Worm (Caenorhabditis elegans) whole organism, L1 larva: ENCODE data around the gene sea-2.
A peak's percentile ranks its signal among the peaks of the same experiment; 100 is the strongest.

ENCODE experiments used
- C16A3.4 ChIP-seq: fragments of 150-350 bp; optimal IDR thresholded peaks from 2 replicates; lab custom pipeline; 2014; ENCODE audit warnings: missing biosample characterization, missing genetic modification characterization
- ceh-8 ChIP-seq: fragments of 200-800 bp; sonication (Bioruptor generic); optimal IDR thresholded peaks from 2 replicates; lab custom pipeline; 2018; ENCODE audit warnings: mild to moderate bottlenecking, missing genetic modification characterization, moderate library complexity, missing compliant biosample characterization
- ceh-88 ChIP-seq: fragments of 200-800 bp; sonication (Bioruptor generic); IDR thresholded peaks from 2 replicates; pipeline ENCODE4 v1.3.6; 2022; ENCODE audit warnings: missing genetic modification characterization, missing compliant biosample characterization
- ces-1 ChIP-seq: fragments of 150-350 bp; optimal IDR thresholded peaks from 2 replicates; lab custom pipeline; 2014; ENCODE audit warnings: missing biosample characterization, missing genetic modification reagents, missing genetic modification characterization
- efl-1 ChIP-seq, 4 experiments: fragments of 150-350 bp; optimal IDR thresholded peaks in 3 of 4; peaks in 1 of 4; 1 replicate in 1 of 4; 2 replicates in 3 of 4; lab custom pipeline; 2014; ENCODE audit warnings: missing biosample characterization in 2 of 4, missing genetic modification characterization in 2 of 4, missing genetic modification reagents in 2 of 4
- egl-13 ChIP-seq: sonication (generic microtip); optimal IDR thresholded peaks from 2 replicates; lab custom pipeline; 2016; ENCODE audit warnings: missing genotype, missing genetic modification reagents, missing genetic modification characterization, missing compliant biosample characterization
- egl-27 ChIP-seq, 2 experiments: fragments of 150-350 bp in 1 of 2; sonication (generic microtip); optimal IDR thresholded peaks; 3 replicates each; lab custom pipeline; 2017 to 2018; ENCODE audit warnings: missing biosample characterization in 2 of 2, missing genetic modification characterization in 2 of 2, missing genetic modification reagents in 2 of 2
- elt-2 ChIP-seq: sonication (generic microtip); optimal IDR thresholded peaks from 2 replicates; lab custom pipeline; 2016; ENCODE audit warnings: missing genetic modification characterization, mild to moderate bottlenecking, inconsistent platforms, missing compliant biosample characterization, missing genetic modification reagents
- elt-3 ChIP-seq, 6 experiments: fragments of 150-350 bp in 1 of 6; sonication (generic microtip); optimal IDR thresholded peaks; 2 replicates each; lab custom pipeline; 2017 to 2018; ENCODE audit warnings: missing biosample characterization in 6 of 6, missing genetic modification characterization in 6 of 6, inconsistent platforms in 1 of 6
- fos-1 ChIP-seq: fragments of 150-350 bp; optimal IDR thresholded peaks from 2 replicates; lab custom pipeline; 2014; ENCODE audit warnings: missing biosample characterization, missing genetic modification characterization
- grh-1 ChIP-seq: fragments of 200-800 bp; sonication (Bioruptor generic); IDR thresholded peaks from 2 replicates; pipeline ENCODE4 v1.3.6; 2022; ENCODE audit warnings: missing genetic modification reagents, missing genetic modification characterization, missing compliant biosample characterization
- hlh-17 ChIP-seq: fragments of 200-800 bp; sonication (Bioruptor generic); optimal IDR thresholded peaks from 2 replicates; lab custom pipeline; 2018; ENCODE audit warnings: missing genetic modification characterization, mild to moderate bottlenecking, missing compliant biosample characterization, moderate library complexity, borderline replicate concordance
- irx-1 ChIP-seq: sonication (generic microtip); optimal IDR thresholded peaks from 2 replicates; lab custom pipeline; 2016; ENCODE audit warnings: missing genetic modification characterization, missing compliant biosample characterization
- mdl-1 ChIP-seq, 2 experiments: fragments of 150-350 bp; optimal IDR thresholded peaks; 2 replicates each; lab custom pipeline; 2014 to 2017; ENCODE audit warnings: missing biosample characterization in 2 of 2, missing genetic modification characterization in 2 of 2, inconsistent platforms in 1 of 2
- nhr-12 ChIP-seq: sonication (generic microtip); optimal IDR thresholded peaks from 2 replicates; lab custom pipeline; 2017; ENCODE audit warnings: missing biosample characterization, missing genetic modification characterization
- nhr-47 ChIP-seq: sonication (generic microtip); optimal IDR thresholded peaks from 2 replicates; lab custom pipeline; 2016; ENCODE audit warnings: mild to moderate bottlenecking, missing genetic modification characterization, moderate library complexity, missing compliant biosample characterization
- nhr-76 ChIP-seq: sonication (generic microtip); optimal IDR thresholded peaks from 2 replicates; lab custom pipeline; 2017; ENCODE audit warnings: missing biosample characterization, missing genetic modification characterization
- nhr-85 ChIP-seq: sonication (generic microtip); peaks from one replicate; lab custom pipeline; 2016; ENCODE audit warnings: missing genetic modification characterization, inconsistent platforms, missing compliant biosample characterization
- rnt-1 ChIP-seq: sonication (generic microtip); optimal IDR thresholded peaks from 2 replicates; lab custom pipeline; 2016; ENCODE audit warnings: mild to moderate bottlenecking, missing genetic modification characterization, moderate library complexity, missing compliant biosample characterization
- sptf-1 ChIP-seq: fragments of 150-350 bp; optimal IDR thresholded peaks from 2 replicates; lab custom pipeline; 2014; ENCODE audit warnings: missing biosample characterization, missing genetic modification characterization
- sup-37 ChIP-seq: fragments of 200-800 bp; sonication (Bioruptor generic); optimal IDR thresholded peaks from 2 replicates; lab custom pipeline; 2018; ENCODE audit warnings: mild to moderate bottlenecking, missing genetic modification characterization, missing compliant biosample characterization
- swsn-7 ChIP-seq: sonication (generic microtip); optimal IDR thresholded peaks from 2 replicates; lab custom pipeline; 2016; ENCODE audit warnings: missing genetic modification characterization, missing compliant biosample characterization
- unc-130 ChIP-seq: fragments of 150-350 bp; optimal IDR thresholded peaks from 2 replicates; lab custom pipeline; 2017; ENCODE audit warnings: missing biosample characterization, missing genetic modification characterization, inconsistent platforms
- unc-98 ChIP-seq: fragments of 200-800 bp; sonication (Bioruptor generic); IDR thresholded peaks from 2 replicates; pipeline ENCODE4 v1.3.6; 2022; ENCODE audit warnings: missing genetic modification characterization, missing compliant biosample characterization
- zip-4 ChIP-seq: fragments of 200-800 bp; sonication (Bioruptor generic); optimal IDR thresholded peaks from 2 replicates; lab custom pipeline; 2018; ENCODE audit warnings: mild to moderate bottlenecking, missing genetic modification characterization, moderate library complexity, missing compliant biosample characterization

Gene sea-2

DNA sequence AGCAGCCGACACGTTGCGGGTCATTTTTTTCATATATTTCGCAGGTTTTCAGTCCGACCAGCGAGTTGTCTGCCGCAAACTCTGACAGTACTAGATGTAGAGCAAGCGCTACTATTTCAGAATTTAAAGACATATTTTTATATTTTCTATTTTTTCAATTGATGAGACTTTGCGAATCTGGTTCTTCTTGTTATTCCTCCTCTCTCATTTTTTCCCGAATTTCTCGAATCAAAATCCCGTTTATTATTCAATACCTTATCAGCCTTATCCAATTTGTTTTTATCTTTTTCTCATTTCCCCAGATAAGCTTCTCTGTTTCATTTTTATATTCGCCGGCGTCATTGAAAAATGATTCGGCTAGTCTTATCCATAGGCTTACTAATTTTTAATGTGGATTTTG lies 25.8 kb downstream of the sea-2 start, which contains the start of gene dos-2:
dos-2 (plus strand) TSS at position 301 of the 400 bp plus-strand sequence.
- TF ChIP-seq C16A3.4 (tag; lab: Kevin White, UChicago) (no peak), hlh-17 (GFP tag; lab: Kevin White, UChicago) (no peak)

DNA sequence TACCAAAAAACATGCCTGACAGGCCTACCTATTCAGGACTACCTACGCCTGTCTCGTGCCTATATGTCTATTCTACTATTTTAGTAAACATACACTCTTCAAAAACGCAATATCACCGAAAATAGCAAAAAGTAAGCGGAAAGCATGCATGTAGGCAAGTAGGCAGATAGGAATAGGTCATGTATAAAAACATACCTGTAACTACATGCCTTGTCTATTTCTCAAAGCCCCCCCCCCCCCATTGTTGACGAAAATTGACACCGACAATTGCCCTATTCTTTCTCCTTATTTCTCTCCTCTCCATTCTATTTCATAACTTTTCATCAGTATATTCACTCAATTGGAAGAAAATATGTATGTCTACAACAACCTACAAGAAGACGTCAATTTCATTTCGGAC lies 28.0 kb downstream of the sea-2 start:
- TF ChIP-seq C16A3.4 (tag; lab: Kevin White, UChicago) (no peak), efl-1 (optimal IDR thresholded peaks at IDR 0.05; lab: Kevin White, UChicago) (no peak), efl-1 (GFP tag; optimal IDR thresholded peaks at IDR 0.05 in 1 of 2; lab: Kevin White, UChicago) (peak in 1 of 2 experiments; percentile 61)

DNA sequence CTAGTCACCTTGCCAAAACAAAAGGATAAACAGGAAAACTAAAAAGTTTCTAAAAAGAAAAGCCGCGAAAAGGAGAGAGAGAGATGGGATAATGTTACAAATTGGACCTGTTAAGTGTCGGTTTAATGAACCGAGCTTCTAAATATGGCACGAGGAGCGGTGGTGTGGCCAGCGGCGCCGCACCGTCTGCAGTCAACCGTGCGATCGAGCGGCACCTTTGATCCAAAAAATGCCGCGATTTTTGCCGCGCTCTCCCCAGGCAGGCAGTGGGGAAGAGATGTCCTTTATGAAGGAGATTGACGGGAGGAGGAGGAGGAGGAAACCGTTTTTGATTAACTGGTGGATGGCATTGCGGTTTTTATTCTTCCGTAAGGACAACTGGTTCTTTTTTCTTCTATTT lies 30.2 kb downstream of the sea-2 start:
- no peak for TF ChIP-seq nhr-12
- TF ChIP-seq efl-1 (optimal IDR thresholded peaks at IDR 0.05; lab: Kevin White, UChicago), result no peak
- peak in 1 of 2 experiments; percentile 20 for TF ChIP-seq efl-1 (GFP tag; optimal IDR thresholded peaks at IDR 0.05 in 1 of 2; lab: Kevin White, UChicago)
- no peak for TF ChIP-seq egl-27 (tag; optimal IDR thresholded peaks at IDR 0.05; lab: Kevin White, UChicago)
- no peak for TF ChIP-seq mdl-1 (tag; optimal IDR thresholded peaks at IDR 0.05; lab: Kevin White, UChicago)
- TF ChIP-seq nhr-76 (tag; lab: Kevin White, UChicago), result no peak
- no peak for TF ChIP-seq fos-1
- no peak for TF ChIP-seq zip-4 (GFP tag; lab: Kevin White, UChicago)

ce11 chrII:3982313-3982712 lies 32.1 kb downstream of the sea-2 start, which contains the start of gene lin-31:
Gene lin-31 (plus strand): TSS chrII:3982549.
- TF ChIP-seq nhr-47 (tag; lab: Kevin White, UChicago) (no peak), grh-1 (GFP tag; lab: Robert Waterston, UW) (no peak), swsn-7 (no peak), egl-13 (tag; lab: Kevin White, UChicago) (no peak), sup-37 (no peak), ceh-88 (no peak), elt-3 (tag; optimal IDR thresholded peaks at IDR 0.05; lab: Kevin White, UChicago) (no peak), nhr-12 (no peak), ceh-8 (GFP tag; lab: Kevin White, UChicago) (no peak), ces-1 (GFP tag; lab: Kevin White, UChicago) (no peak), fos-1 (no peak), nhr-85 (tag; lab: Kevin White, UChicago) (no peak), unc-98 (GFP tag; lab: Robert Waterston, UW) (no peak)

- TF ChIP-seq unc-130 (tag; lab: Kevin White, UChicago) (no peak), irx-1 (tag; lab: Kevin White, UChicago) (no peak), nhr-12 (no peak)
Observed at ce11 chrII:3984242-3984641, 34.1 kb downstream of the sea-2 start.

DNA sequence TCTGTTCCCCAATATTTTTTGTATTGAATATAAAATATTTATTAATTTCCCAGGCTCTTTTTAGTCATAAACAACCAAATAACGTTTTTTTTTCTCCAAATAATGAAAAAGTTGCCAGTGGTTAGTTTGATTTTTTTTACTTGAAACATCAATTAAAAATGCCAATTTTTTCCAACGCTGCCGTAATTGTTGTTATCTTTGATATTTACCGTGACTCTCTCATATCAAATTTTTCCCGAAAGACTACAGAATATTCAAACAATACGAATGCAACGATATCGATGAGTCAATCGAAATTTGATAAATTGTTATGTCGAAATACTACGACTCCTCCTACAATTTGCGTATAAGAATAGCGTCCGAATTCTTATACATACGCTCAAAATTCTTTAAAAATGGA lies 36.7 kb downstream of the sea-2 start, which contains the start of gene K10G6.5:
K10G6.5 (plus strand) TSS at position 345 of the 400 bp plus-strand sequence.
- TF ChIP-seq zip-4 (GFP tag; lab: Kevin White, UChicago) (no peak), elt-2 (peak; percentile 51)
- TF ChIP-seq, all 84 proteins: peak for 1

DNA sequence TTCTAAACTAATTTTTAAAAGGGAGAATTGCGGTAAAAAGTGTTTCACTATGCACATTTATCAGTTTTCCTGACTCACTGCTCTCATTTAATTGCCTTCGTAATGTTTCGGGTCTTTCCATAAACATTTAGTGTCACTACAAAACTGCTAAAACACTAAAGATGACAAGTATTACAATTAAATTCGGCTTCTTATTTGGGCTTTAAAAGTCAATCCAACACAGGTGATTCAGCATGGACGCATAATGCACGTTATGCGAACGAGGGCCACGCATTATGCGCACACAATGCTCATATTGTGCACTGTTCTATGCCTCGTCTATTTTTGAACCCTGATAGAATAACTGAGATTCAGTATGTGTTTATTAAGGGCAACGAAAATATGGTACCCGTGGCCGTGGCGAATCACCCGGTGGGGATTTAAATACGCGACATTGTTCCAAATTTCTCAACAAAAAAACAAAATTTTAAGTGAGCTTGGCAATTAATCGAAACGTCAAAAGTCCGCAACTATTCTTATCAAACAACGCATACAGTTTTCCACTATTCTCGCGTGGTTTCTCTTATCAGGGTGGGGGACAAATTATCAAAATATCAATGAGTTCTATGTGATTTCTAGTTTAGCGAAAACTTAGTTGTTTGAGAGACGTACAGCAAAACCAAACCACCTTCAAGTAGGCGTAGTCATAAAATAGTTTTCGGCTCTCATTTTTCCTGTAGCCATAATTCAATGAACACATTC lies 39.6 kb downstream of the sea-2 start, which contains the start of gene Y14H12A.2:
Y14H12A.2 (minus strand) TSS at position 51 of the 741 bp plus-strand sequence.
- TF ChIP-seq rnt-1, result no peak
- no peak for TF ChIP-seq sptf-1 (tag; lab: Kevin White, UChicago)
- no peak for TF ChIP-seq ceh-88
- no peak for TF ChIP-seq nhr-85 (tag; lab: Kevin White, UChicago)
- peak; percentile 88 for TF ChIP-seq elt-2
- TF ChIP-seq, all 84 proteins: peak for 1
